Worm (Caenorhabditis elegans) whole organism, early embryonic: ENCODE data around the gene lea-1.

ENCODE experiments used
- B0310.2 ChIP-seq: sonication (generic microtip); optimal IDR thresholded peaks from 2 replicates; lab custom pipeline; 2016; ENCODE audit warnings: mild to moderate bottlenecking, missing genetic modification characterization, missing compliant biosample characterization
- F13C5.2 ChIP-seq: sonication (generic microtip); optimal IDR thresholded peaks from 2 replicates; lab custom pipeline; 2017; ENCODE audit warnings: mild to moderate bottlenecking, missing genetic modification characterization, inconsistent platforms, missing compliant biosample characterization
- aly-1 ChIP-seq: sonication (generic microtip); optimal IDR thresholded peaks from 2 replicates; lab custom pipeline; 2016; ENCODE audit warnings: missing genetic modification characterization, missing compliant biosample characterization
- ama-1 ChIP-seq: fragments of 150-350 bp; optimal IDR thresholded peaks from 2 replicates; lab custom pipeline; 2014
- ceh-13 ChIP-seq: fragments of 200-800 bp; sonication (Bioruptor generic); optimal IDR thresholded peaks from 2 replicates; lab custom pipeline; 2018; ENCODE audit warnings: mild to moderate bottlenecking, missing genetic modification characterization, missing compliant biosample characterization
- ceh-36 ChIP-seq: sonication (generic microtip); optimal IDR thresholded peaks from 2 replicates; lab custom pipeline; 2016; ENCODE audit warnings: missing genetic modification characterization, inconsistent platforms, missing compliant biosample characterization
- ets-7 ChIP-seq: sonication (generic microtip); optimal IDR thresholded peaks from 2 replicates; lab custom pipeline; 2016; ENCODE audit warnings: missing genotype, missing genetic modification characterization, missing compliant biosample characterization
- flt-1 ChIP-seq: fragments of 200-800 bp; sonication (Bioruptor generic); IDR thresholded peaks from 2 replicates; pipeline ENCODE4 v1.3.6; 2022; ENCODE audit warnings: missing genetic modification characterization, missing compliant biosample characterization
- hmbx-1 ChIP-seq: sonication (generic microtip); optimal IDR thresholded peaks from 2 replicates; lab custom pipeline; 2016; ENCODE audit warnings: mild to moderate bottlenecking, missing genetic modification characterization, missing compliant biosample characterization
- hmg-4 ChIP-seq: fragments of 200-800 bp; sonication (Bioruptor generic); optimal IDR thresholded peaks from 2 replicates; lab custom pipeline; 2018; ENCODE audit warnings: mild to moderate bottlenecking, missing genetic modification characterization, missing compliant biosample characterization
- hnd-1 ChIP-seq: sonication (generic microtip); optimal IDR thresholded peaks from 2 replicates; lab custom pipeline; 2016; ENCODE audit warnings: missing genetic modification characterization, missing compliant biosample characterization
- pes-1 ChIP-seq: fragments of 200-800 bp; sonication (Bioruptor generic); IDR thresholded peaks from 2 replicates; pipeline ENCODE4 v1.3.6; 2022; ENCODE audit warnings: missing genetic modification reagents, missing genetic modification characterization, missing compliant biosample characterization
- scrt-1 ChIP-seq: fragments of 200-800 bp; sonication (Bioruptor generic); IDR thresholded peaks from 2 replicates; pipeline ENCODE4 v1.3.6; 2022; ENCODE audit warnings: missing genetic modification characterization, missing compliant biosample characterization
- sea-1 ChIP-seq: fragments of 200-800 bp; sonication (Bioruptor generic); conservative IDR thresholded peaks from 2 replicates; pipeline ENCODE4 v1.3.6; 2022; ENCODE audit warnings: missing genetic modification characterization, missing compliant biosample characterization
- tbx-11 ChIP-seq: fragments of 200-800 bp; sonication (Bioruptor generic); IDR thresholded peaks from 2 replicates; pipeline ENCODE4 v1.3.6; 2022; ENCODE audit warnings: missing genetic modification characterization, missing compliant biosample characterization
- tbx-37 ChIP-seq: fragments of 200-800 bp; sonication (Bioruptor generic); conservative IDR thresholded peaks from 2 replicates; pipeline ENCODE4 v1.3.6; 2022; ENCODE audit warnings: missing genetic modification reagents, missing genetic modification characterization, missing compliant biosample characterization
- tra-4 ChIP-seq: sonication (generic microtip); optimal IDR thresholded peaks from 2 replicates; lab custom pipeline; 2017; ENCODE audit warnings: missing genetic modification characterization, missing compliant biosample characterization

The lea-1 gene

ce11 chrV:10019934-10020333 is 8.2 kb downstream of the lea-1 start:
- TF ChIP-seq B0310.2 (tag; lab: Kevin White, UChicago) (no peak), flt-1 (GFP tag; lab: Robert Waterston, UW) (no peak), hmbx-1 (tag; lab: Kevin White, UChicago) (no peak), tbx-11 (GFP tag; lab: Robert Waterston, UW) (no peak), ets-7 (tag; lab: Kevin White, UChicago) (no peak), ceh-13 (GFP tag; lab: Kevin White, UChicago) (no peak), scrt-1 (GFP tag; lab: Robert Waterston, UW) (no peak), tra-4 (tag; lab: Kevin White, UChicago) (no peak), hnd-1 (no peak), ceh-36 (no peak), aly-1 (tag; lab: Kevin White, UChicago) (no peak)

- no peak for TF ChIP-seq ceh-13 (GFP tag; lab: Kevin White, UChicago)
- TF ChIP-seq sea-1 (GFP tag; lab: Robert Waterston, UW) = no peak
- TF ChIP-seq aly-1 (tag; lab: Kevin White, UChicago) = no peak
- no peak for TF ChIP-seq tra-4 (tag; lab: Kevin White, UChicago)
- TF ChIP-seq flt-1 (GFP tag; lab: Robert Waterston, UW) = no peak
- no peak for TF ChIP-seq hmbx-1 (tag; lab: Kevin White, UChicago)
- no peak for TF ChIP-seq scrt-1 (GFP tag; lab: Robert Waterston, UW)
- no peak for TF ChIP-seq tbx-11 (GFP tag; lab: Robert Waterston, UW)
- no peak for TF ChIP-seq ceh-36
- TF ChIP-seq hmg-4 (GFP tag; lab: Kevin White, UChicago) = no peak
- TF ChIP-seq F13C5.2 = no peak
- no peak for TF ChIP-seq ets-7 (tag; lab: Kevin White, UChicago)
- no peak for TF ChIP-seq pes-1 (GFP tag; lab: Robert Waterston, UW)
- no peak for TF ChIP-seq hnd-1
- TF ChIP-seq tbx-37 (GFP tag; lab: Robert Waterston, UW) = no peak
- no peak for TF ChIP-seq ama-1 (lab: Kevin White, UChicago)
Measured at ce11 chrV:10023062-10023536, 11.4 kb downstream of the lea-1 start.

- TF ChIP-seq ets-7 (tag; lab: Kevin White, UChicago) = no peak
- TF ChIP-seq ama-1 (lab: Kevin White, UChicago) = no peak
- no peak for TF ChIP-seq F13C5.2
- no peak for TF ChIP-seq hmbx-1 (tag; lab: Kevin White, UChicago)
- TF ChIP-seq scrt-1 (GFP tag; lab: Robert Waterston, UW) = no peak
- no peak for TF ChIP-seq flt-1 (GFP tag; lab: Robert Waterston, UW)
- TF ChIP-seq tbx-11 (GFP tag; lab: Robert Waterston, UW) = no peak
- TF ChIP-seq ceh-13 (GFP tag; lab: Kevin White, UChicago) = no peak
- TF ChIP-seq hmg-4 (GFP tag; lab: Kevin White, UChicago) = no peak
- TF ChIP-seq tra-4 (tag; lab: Kevin White, UChicago) = no peak
- no peak for TF ChIP-seq sea-1 (GFP tag; lab: Robert Waterston, UW)
- TF ChIP-seq aly-1 (tag; lab: Kevin White, UChicago) = no peak
Measured at ce11 chrV:10030992-10031383, 19.3 kb downstream of the lea-1 start, which contains the start of gene acl-2. Gene acl-2 (minus strand): TSS chrV:10031092.

- TF ChIP-seq B0310.2 (tag; lab: Kevin White, UChicago) = no peak
- peak; percentile 26; the same call in 1 of the 2 replicates for TF ChIP-seq pes-1 (GFP tag; lab: Robert Waterston, UW)
- TF ChIP-seq F13C5.2 = peak; percentile 12
- peak; percentile 57; the same call in 1 of the 2 replicates for TF ChIP-seq tbx-37 (GFP tag; lab: Robert Waterston, UW)
- TF ChIP-seq flt-1 (GFP tag; lab: Robert Waterston, UW) = no peak
Measured at ce11 chrV:10031384-10032171, 19.9 kb downstream of the lea-1 start.

- TF ChIP-seq hmg-4 (GFP tag; lab: Kevin White, UChicago) = no peak
- TF ChIP-seq F13C5.2 = no peak
- no peak for TF ChIP-seq pes-1 (GFP tag; lab: Robert Waterston, UW)
- TF ChIP-seq tbx-37 (GFP tag; lab: Robert Waterston, UW) = no peak
- no peak for TF ChIP-seq sea-1 (GFP tag; lab: Robert Waterston, UW)
- no peak for TF ChIP-seq flt-1 (GFP tag; lab: Robert Waterston, UW)
- no peak for TF ChIP-seq ama-1 (lab: Kevin White, UChicago)
- TF ChIP-seq B0310.2 (tag; lab: Kevin White, UChicago) = no peak
- no peak for TF ChIP-seq ceh-13 (GFP tag; lab: Kevin White, UChicago)
- no peak for TF ChIP-seq hmbx-1 (tag; lab: Kevin White, UChicago)
- TF ChIP-seq ceh-36 = no peak
- no peak for TF ChIP-seq scrt-1 (GFP tag; lab: Robert Waterston, UW)
- no peak for TF ChIP-seq tbx-11 (GFP tag; lab: Robert Waterston, UW)
- no peak for TF ChIP-seq ets-7 (tag; lab: Kevin White, UChicago)
- no peak for TF ChIP-seq tra-4 (tag; lab: Kevin White, UChicago)
- TF ChIP-seq aly-1 (tag; lab: Kevin White, UChicago) = no peak
- no peak for TF ChIP-seq hnd-1
Measured at ce11 chrV:10035586-10035985, 23.9 kb downstream of the lea-1 start.

- peak; percentile 51 for TF ChIP-seq hmg-4 (GFP tag; lab: Kevin White, UChicago)
- TF ChIP-seq ceh-13 (GFP tag; lab: Kevin White, UChicago) = no peak
- no peak for TF ChIP-seq B0310.2 (tag; lab: Kevin White, UChicago)
- TF ChIP-seq tbx-37 (GFP tag; lab: Robert Waterston, UW) = no peak
Measured at ce11 chrV:10036275-10036674, 24.6 kb downstream of the lea-1 start, which contains the start of gene T06E8.2. Gene T06E8.2 (minus strand): TSS chrV:10036413.

ce11 chrV:10037040-10037439 is 25.3 kb downstream of the lea-1 start, which contains the start of gene F57A8.1:
Gene F57A8.1 (plus strand): TSS chrV:10037340.
- no peak for TF ChIP-seq hnd-1
- TF ChIP-seq ama-1 (lab: Kevin White, UChicago) = no peak
- no peak for TF ChIP-seq pes-1 (GFP tag; lab: Robert Waterston, UW)
